Worm (Caenorhabditis elegans): ENCODE data around the gene M60.7.

M60.7 gene

DNA sequence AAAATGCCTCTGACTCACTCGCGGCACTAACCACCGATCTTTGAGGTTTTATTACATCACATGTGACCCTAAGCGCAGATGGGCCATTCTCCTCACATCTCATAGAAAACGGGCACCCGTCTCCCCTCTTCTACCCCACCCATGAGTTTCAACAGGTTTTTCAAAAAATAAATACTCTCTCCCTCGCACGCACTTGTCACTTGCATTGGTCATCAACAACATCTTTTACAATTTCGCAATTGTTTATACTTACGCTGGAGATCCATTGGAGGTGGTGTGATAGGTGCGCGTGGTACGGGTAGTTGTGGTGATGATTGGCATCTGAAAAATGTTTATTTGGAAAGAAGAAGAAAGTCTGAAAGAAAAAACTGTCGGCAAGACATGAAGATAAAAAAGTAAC lies 25.0 kb downstream of the M60.7 start, which contains the start of gene M60.4:
Gene M60.4, minus strand, starts transcription at position 321 of the 400 bp plus-strand sequence.
- TF ChIP-seq W03F9.2 (tag; optimal IDR thresholded peaks at IDR 0.05), result no peak
- TF ChIP-seq him-1 (tag; optimal IDR thresholded peaks at IDR 0.05), result no peak
- TF ChIP-seq dao-5 (tag; optimal IDR thresholded peaks at IDR 0.05), result no peak

DNA sequence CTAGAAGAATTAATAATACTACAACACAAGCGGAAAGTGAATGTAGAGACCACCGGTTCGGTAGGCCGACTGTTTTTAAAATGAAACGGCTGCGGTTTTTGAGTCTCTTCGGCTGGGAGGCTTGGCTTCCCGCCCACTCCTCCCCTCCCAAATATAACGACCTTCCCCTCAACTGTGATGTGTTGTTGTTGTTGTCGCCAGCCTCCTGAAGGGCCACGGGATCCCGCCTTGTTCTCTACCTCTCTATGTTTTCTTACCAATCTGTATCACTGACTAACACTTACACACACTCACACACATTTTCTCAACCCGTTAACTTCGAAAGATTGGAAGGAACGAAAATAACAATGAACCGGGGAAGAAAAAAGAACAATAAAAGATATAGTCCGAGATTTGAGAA lies 27.4 kb downstream of the M60.7 start:
- TF ChIP-seq W03F9.2 (tag; optimal IDR thresholded peaks at IDR 0.05), result no peak
- no peak for TF ChIP-seq dao-5 (tag; optimal IDR thresholded peaks at IDR 0.05)
- TF ChIP-seq him-1 (tag; optimal IDR thresholded peaks at IDR 0.05), result no peak

DNA sequence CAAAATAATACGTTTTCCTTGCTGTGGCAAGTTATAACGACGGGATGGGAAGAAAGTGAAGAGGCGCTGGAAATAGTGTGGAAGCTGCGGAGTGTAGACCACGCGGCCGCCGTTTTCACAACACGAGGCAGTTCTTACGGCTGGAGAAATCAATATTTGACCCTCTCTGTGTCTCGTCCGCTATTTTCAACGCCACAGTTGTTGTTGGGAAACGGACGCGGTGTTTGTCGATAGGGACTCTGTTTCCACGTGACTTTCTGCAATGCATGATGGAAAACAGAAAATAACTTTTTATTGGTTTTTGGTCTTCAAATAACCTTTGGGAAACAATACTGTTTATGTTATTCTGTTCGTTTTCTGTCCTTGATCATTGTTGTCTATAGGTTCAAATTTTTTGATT lies 29.1 kb downstream of the M60.7 start, which contains the start of gene K02A6.3:
Gene K02A6.3, minus strand, starts transcription at position 74 of the 400 bp plus-strand sequence.
- no peak for TF ChIP-seq dao-5 (tag; optimal IDR thresholded peaks at IDR 0.05)
- peak; percentile 58 for TF ChIP-seq W03F9.2 (tag; optimal IDR thresholded peaks at IDR 0.05)
- TF ChIP-seq him-1 (tag; optimal IDR thresholded peaks at IDR 0.05), result no peak

DNA sequence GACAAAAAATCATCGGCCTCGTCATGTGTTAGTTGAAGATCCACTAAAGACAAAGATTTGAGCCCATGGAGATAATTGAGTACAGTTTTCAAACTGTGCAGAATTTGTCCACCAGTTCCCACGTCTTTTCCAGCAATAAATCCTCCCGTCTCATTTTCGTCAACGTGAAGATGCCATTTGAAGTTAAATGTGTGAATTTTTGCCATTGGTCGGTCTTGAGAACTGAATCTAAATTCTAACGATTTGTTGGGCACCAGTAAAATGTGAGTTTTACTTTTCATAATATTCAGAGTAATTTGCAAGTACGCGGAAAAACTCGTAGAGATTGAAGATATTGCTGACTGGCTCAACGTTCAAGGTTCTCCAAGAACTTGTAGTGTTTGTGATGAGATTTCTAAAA lies 30.4 kb downstream of the M60.7 start:
- TF ChIP-seq dao-5 (tag; optimal IDR thresholded peaks at IDR 0.05), result no peak
- TF ChIP-seq him-1 (tag; optimal IDR thresholded peaks at IDR 0.05), result no peak
- no peak for TF ChIP-seq W03F9.2 (tag; optimal IDR thresholded peaks at IDR 0.05)

DNA sequence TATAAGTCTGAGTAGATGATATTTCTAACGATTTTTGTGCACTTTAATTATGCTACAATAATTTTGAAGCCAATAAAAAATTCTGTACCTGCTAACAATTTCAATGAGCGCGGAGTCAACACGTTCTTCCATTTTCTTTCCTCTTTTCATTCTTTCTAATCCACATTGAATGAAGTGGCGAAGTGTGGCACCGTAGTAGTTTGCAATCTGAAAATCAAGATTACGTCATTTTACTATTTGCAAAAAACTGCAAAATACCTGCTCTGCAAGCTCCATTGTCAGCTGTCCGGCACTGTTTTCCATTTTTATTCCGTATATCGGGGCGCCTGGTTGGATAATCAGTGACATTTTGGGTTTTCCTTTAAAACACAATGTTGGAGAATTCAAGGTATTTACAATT lies 31.8 kb downstream of the M60.7 start:
- no peak for TF ChIP-seq dao-5 (tag; optimal IDR thresholded peaks at IDR 0.05)
- no peak for TF ChIP-seq W03F9.2 (tag; optimal IDR thresholded peaks at IDR 0.05)
- TF ChIP-seq him-1 (tag; optimal IDR thresholded peaks at IDR 0.05), result no peak

DNA sequence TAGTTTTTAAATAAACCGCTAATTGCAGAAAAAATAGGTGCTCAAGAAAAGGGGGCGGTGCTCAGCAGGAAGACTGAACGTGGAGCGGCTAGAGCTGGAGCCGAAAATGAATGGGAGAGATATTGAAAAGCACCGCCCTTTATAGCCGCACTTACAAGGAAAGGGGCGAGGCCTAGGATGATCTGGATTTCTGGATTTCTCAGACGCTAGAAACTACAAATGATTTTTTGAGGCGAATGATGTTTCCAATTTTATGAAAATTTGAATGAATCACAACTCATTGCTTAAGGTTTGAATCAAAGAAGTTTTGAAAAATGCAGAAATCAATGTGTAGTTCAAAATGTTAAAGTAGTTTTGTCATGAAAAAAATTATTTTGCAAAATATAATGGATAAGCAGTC lies 36.1 kb downstream of the M60.7 start, which contains the start of gene K02A6.2:
Gene K02A6.2, minus strand, starts transcription at position 101 of the 400 bp plus-strand sequence.
- TF ChIP-seq him-1 (tag; optimal IDR thresholded peaks at IDR 0.05) (no peak), dao-5 (tag; optimal IDR thresholded peaks at IDR 0.05) (no peak), W03F9.2 (tag; optimal IDR thresholded peaks at IDR 0.05) (no peak)

DNA sequence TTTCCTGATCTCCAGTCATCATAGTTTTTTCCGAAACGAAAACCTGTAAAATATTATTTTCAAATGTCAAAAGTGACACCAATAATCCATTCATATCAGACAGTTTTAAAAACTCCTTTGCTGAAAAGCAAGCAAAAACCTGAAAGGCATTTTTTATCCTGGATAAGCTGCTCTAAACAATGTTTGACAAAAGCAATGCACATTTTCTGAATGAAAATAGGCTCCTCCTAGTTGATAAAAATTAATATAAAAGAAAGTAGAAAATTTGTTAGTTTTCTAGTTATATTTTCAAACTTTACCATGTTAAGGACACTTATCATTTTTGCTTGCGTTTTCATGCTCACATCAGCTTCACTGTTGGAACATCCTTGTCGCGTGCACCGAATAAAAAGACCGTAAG lies 41.5 kb downstream of the M60.7 start, which contains the start of gene K02A6.1:
Gene K02A6.1, plus strand, starts transcription at position 301 of the 400 bp plus-strand sequence.
- TF ChIP-seq W03F9.2 (tag; optimal IDR thresholded peaks at IDR 0.05), result no peak
- no peak for TF ChIP-seq dao-5 (tag; optimal IDR thresholded peaks at IDR 0.05)
- TF ChIP-seq him-1 (tag; optimal IDR thresholded peaks at IDR 0.05), result no peak

DNA sequence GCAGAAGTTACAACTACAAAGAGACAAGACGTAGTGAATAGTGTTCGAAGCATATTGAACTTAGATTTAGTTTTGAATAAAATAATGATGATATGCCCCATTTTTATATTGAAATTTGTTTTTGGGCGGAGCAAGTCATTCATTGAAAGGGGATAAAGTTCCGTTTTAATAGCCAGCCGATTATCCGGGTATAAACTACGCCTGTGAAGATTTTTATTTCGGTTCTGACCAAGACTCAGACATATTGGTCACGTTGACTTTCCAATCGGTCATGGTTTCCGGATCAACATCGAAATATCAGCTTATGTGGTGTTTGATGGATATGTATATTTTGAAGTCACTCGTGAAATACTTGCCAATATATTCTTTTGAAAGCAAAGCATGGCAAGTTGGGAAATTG lies 42.3 kb downstream of the M60.7 start, which contains the start of gene K02A6.4:
Gene K02A6.4, minus strand, starts transcription at position 101 of the 400 bp plus-strand sequence.
- TF ChIP-seq him-1 (tag; optimal IDR thresholded peaks at IDR 0.05) (no peak), dao-5 (tag; optimal IDR thresholded peaks at IDR 0.05) (no peak), W03F9.2 (tag; optimal IDR thresholded peaks at IDR 0.05) (no peak)

DNA sequence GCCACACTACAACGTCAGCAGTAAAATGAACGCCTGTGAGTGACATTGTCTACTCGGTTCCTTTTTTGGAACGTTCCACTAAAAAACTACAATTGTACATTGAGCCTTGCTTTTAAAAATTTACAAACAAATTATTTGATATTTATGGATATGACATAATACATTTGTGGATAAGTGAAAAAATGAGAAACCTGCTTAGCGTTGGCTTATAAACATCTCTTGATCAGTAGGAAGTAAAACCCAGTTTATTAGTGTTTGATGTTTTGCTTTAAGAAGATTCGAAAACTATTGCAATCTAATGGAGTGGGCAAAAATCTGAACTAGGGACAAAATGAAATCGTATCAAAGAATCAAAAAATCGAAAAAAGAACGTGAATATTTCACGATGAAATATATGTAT lies 44.0 kb downstream of the M60.7 start:
- TF ChIP-seq him-1 (tag; optimal IDR thresholded peaks at IDR 0.05) (no peak), W03F9.2 (tag; optimal IDR thresholded peaks at IDR 0.05) (no peak), dao-5 (tag; optimal IDR thresholded peaks at IDR 0.05) (no peak)

DNA sequence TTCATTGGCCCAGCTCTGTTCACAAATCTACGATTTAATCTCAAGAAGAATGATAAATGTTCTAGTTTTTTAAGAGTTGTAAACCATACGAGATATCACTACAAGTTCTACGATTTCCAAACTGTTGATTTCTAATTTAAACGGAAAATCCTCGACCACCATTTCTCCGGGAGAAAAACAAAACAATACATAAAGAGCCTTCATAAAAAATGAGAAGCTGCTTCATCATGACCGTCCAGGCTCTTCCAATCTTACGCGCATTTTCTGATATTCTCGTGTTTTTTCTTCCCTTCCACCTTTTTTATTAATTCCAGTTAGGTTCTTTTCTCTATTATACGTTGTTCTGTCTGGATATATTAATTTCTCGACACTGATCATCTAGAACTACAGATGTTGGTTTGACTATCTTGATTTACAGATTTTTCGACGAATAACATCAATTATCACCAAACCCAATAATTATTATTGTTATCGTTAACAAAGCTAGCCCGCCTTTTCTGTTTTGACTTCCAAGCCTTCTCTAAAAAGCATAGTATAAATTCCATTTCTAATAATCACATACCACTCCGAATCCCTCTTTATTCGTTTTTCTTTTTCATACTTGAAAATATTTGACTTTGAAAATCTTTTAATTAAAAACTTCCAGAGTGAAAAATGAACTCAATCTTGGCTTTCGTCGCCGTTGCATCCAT lies 46.4 kb downstream of the M60.7 start, which contains the start of gene C47D2.1:
Gene C47D2.1, plus strand, starts transcription at position 642 of the 692 bp plus-strand sequence.
- TF ChIP-seq him-1 (tag; optimal IDR thresholded peaks at IDR 0.05) (no peak), W03F9.2 (tag; optimal IDR thresholded peaks at IDR 0.05) (no peak), dao-5 (tag; optimal IDR thresholded peaks at IDR 0.05) (no peak)

DNA sequence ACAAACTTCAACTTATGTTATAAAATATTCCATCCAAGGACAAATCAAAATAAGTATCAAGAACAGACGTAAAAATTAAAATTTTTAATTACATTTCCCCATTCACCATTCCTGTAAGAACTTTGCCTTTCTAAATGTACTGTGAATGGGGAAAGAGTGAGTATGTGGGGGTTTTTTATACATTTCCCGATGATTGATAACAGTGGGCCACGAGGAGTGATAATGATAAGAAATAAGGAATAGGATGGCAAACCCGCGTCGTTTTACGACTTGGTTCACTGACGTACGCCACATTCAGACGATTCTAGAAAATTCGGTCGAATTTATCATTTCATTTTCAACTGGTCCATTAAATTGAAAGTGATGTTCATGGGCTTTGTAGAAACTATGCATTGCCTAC lies 50.0 kb downstream of the M60.7 start, which contains the start of gene cdd-1:
Gene cdd-1, minus strand, starts transcription at position 151 of the 400 bp plus-strand sequence.
- TF ChIP-seq dao-5 (tag; optimal IDR thresholded peaks at IDR 0.05), result no peak
- TF ChIP-seq him-1 (tag; optimal IDR thresholded peaks at IDR 0.05), result no peak
- TF ChIP-seq W03F9.2 (tag; optimal IDR thresholded peaks at IDR 0.05), result no peak

All from whole organism, L4/young adult.